Fruit fly (Drosophila melanogaster): ENCODE data around the gene Rpp14b.

dm6 chr3R:30013909-30014308 lies 41.8 kb upstream of the Rpp14b start:
- no peak for TF ChIP-seq CG10631 (GFP tag; optimal IDR thresholded peaks at IDR 0.05)
- TF ChIP-seq CG3032 (tag; optimal IDR thresholded peaks at IDR 0.05) = no peak
- TF ChIP-seq Sox15 (GFP tag; optimal IDR thresholded peaks at IDR 0.05) = no peak
- TF ChIP-seq OdsH (GFP tag; optimal IDR thresholded peaks at IDR 0.05) = no peak
- no peak for TF ChIP-seq esn (GFP tag; optimal IDR thresholded peaks at IDR 0.05)
- TF ChIP-seq fd59A (GFP tag; optimal IDR thresholded peaks at IDR 0.05) = no peak
- TF ChIP-seq Ets21C (GFP tag; optimal IDR thresholded peaks at IDR 0.05) = no peak
- peak; percentile 49 for TF ChIP-seq CG1621 (tag; optimal IDR thresholded peaks at IDR 0.05)

All from whole organism, prepupa.